Worm (Caenorhabditis elegans): ENCODE data around the gene pmp-2.

pmp-2 gene

ce11 chrII:6847917-6848379 is 39.7 kb downstream of the pmp-2 start, which contains the start of gene tbc-6:
Gene tbc-6 (plus strand): TSS chrII:6848124.
- TF ChIP-seq irx-1 (tag; optimal IDR thresholded peaks at IDR 0.05) (peak; percentile 50), unc-86 (tag; optimal IDR thresholded peaks at IDR 0.05) (no peak), unc-30 (tag; optimal IDR thresholded peaks at IDR 0.05) (no peak), nhr-237 (tag; optimal IDR thresholded peaks at IDR 0.05) (no peak), hlh-17 (GFP tag; optimal IDR thresholded peaks at IDR 0.05; ENCODE audit: borderline replicate concordance) (no peak), rnt-1 (tag; optimal IDR thresholded peaks at IDR 0.05) (peak; percentile 36), nhr-85 (tag) (peak; percentile 97), nhr-84 (tag; optimal IDR thresholded peaks at IDR 0.05) (no peak), zag-1 (tag; optimal IDR thresholded peaks at IDR 0.05) (no peak), lin-13 (GFP tag; optimal IDR thresholded peaks at IDR 0.05) (peak; percentile 36), nhr-71 (tag; optimal IDR thresholded peaks at IDR 0.05) (peak; percentile 85), C34B4.2 (tag; optimal IDR thresholded peaks at IDR 0.05) (no peak), efl-1 (optimal IDR thresholded peaks at IDR 0.05) (peak in 1 of 2 experiments; percentile 30), efl-1 (GFP tag; optimal IDR thresholded peaks at IDR 0.05 in 1 of 2) (peak in 1 of 2 experiments; percentile 88), lin-15B (tag; optimal IDR thresholded peaks at IDR 0.05) (no peak), aha-1 (tag; optimal IDR thresholded peaks at IDR 0.05) (no peak), nhr-76 (tag; optimal IDR thresholded peaks at IDR 0.05) (no peak), mab-9 (GFP tag; IDR thresholded peaks at IDR 0.05) (no peak), C16A3.4 (tag; optimal IDR thresholded peaks at IDR 0.05) (peak; percentile 25), hlh-4 (tag; optimal IDR thresholded peaks at IDR 0.05) (no peak), ztf-11 (tag; optimal IDR thresholded peaks at IDR 0.05) (no peak), xbp-1 (tag; optimal IDR thresholded peaks at IDR 0.05) (no peak), dsc-1 (tag; optimal IDR thresholded peaks at IDR 0.05) (peak; percentile 14), lin-14 (GFP tag; optimal IDR thresholded peaks at IDR 0.05) (peak; percentile 89), lin-35 (GFP tag; optimal IDR thresholded peaks at IDR 0.05) (peak in 1 of 2 experiments; percentile 22), unc-62 (GFP tag; optimal IDR thresholded peaks at IDR 0.05) (no peak), snu-23 (GFP tag; optimal IDR thresholded peaks at IDR 0.05) (peak; percentile 61), alr-1 (tag; optimal IDR thresholded peaks at IDR 0.05; ENCODE audit: borderline replicate concordance) (no peak), sptf-1 (tag; optimal IDR thresholded peaks at IDR 0.05) (no peak), ets-5 (GFP tag; IDR thresholded peaks at IDR 0.05) (no peak), nhr-12 (tag; optimal IDR thresholded peaks at IDR 0.05) (no peak), egl-13 (tag; optimal IDR thresholded peaks at IDR 0.05) (no peak), ztf-4 (tag; optimal IDR thresholded peaks at IDR 0.05) (peak; percentile 8), lir-3 (tag; optimal IDR thresholded peaks at IDR 0.05; ENCODE audit: poor library complexity) (no peak), jun-1 (tag; optimal IDR thresholded peaks at IDR 0.05) (no peak), vab-15 (tag; optimal IDR thresholded peaks at IDR 0.05) (peak; percentile 80), unc-130 (tag; optimal IDR thresholded peaks at IDR 0.05) (peak; percentile 36), sox-4 (tag; optimal IDR thresholded peaks at IDR 0.05) (no peak), pqm-1 (tag; optimal IDR thresholded peaks at IDR 0.05) (no peak), nhr-28 (tag; optimal IDR thresholded peaks at IDR 0.05) (no peak), zip-4 (GFP tag; optimal IDR thresholded peaks at IDR 0.05) (no peak), ceh-8 (GFP tag; optimal IDR thresholded peaks at IDR 0.05) (no peak), ceh-63 (GFP tag; optimal IDR thresholded peaks at IDR 0.05) (no peak), aly-2 (tag; optimal IDR thresholded peaks at IDR 0.05) (peak; percentile 58), unc-98 (GFP tag; IDR thresholded peaks at IDR 0.05) (no peak), efl-3 (GFP tag; optimal IDR thresholded peaks at IDR 0.05) (no peak), pag-3 (tag; optimal IDR thresholded peaks at IDR 0.05; ENCODE audit: borderline replicate concordance, insufficient read depth) (no peak), egl-27 (tag; optimal IDR thresholded peaks at IDR 0.05) (peak; percentile 19 to 58), sup-37 (GFP tag; optimal IDR thresholded peaks at IDR 0.05) (no peak), lin-39 (tag; optimal IDR thresholded peaks at IDR 0.05) (peak; percentile 45), blmp-1 (tag; optimal IDR thresholded peaks at IDR 0.05) (peak; percentile 93), nhr-47 (tag; optimal IDR thresholded peaks at IDR 0.05) (peak; percentile 51), nhr-19 (GFP tag; conservative IDR thresholded peaks at IDR 0.05) (peak; percentile 67)
